Worm (Caenorhabditis elegans): ENCODE measurements around the gene clec-39.

Gene clec-39

DNA sequence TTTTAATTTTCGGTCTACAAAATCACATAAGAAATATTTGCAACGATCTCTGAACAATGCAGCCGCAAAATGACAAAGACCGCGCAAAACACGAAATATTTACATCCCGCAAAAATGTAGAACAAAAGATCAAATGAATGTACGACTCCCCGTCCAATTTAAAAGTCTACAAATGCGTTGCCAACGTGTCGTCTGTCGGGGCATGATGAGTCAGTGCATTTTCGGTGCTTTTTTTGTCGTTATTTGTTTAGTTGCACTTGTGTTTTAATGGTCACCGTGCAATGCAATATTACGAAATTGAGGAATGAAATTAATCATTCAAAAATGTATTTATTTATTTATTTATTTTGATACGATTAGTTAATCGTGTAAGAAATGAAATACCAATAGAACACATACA is 14.5 kb upstream of the clec-39 start:
- TF ChIP-seq madf-3 (GFP tag; IDR thresholded peaks at IDR 0.05) (no peak), cebp-1 (GFP tag; IDR thresholded peaks at IDR 0.05) (peak; percentile 35; the same call in 1 of the 2 replicates), cebp-1 (tag; optimal IDR thresholded peaks at IDR 0.05) (no peak)

DNA sequence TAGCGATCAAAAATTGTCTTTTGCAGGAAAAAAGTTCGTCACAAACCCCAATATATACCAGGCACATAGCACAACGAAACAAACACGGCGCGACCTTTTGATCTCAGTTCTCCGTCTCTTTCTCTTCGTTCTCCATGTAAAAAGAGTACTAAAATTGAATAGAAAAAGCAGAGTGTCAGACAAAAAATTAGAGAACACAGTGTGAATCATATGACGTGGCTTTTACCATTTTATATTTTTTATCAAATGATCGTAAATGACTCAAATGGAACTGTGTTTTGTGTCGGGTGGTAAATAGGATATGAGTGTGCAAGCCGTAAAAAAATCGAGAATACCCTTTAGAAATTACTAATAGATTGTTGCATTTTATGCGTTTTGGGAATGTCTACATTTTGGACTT is 13.1 kb upstream of the clec-39 start:
- TF ChIP-seq ceh-40 (GFP tag; IDR thresholded peaks at IDR 0.05) (no peak), B0336.3 (GFP tag; IDR thresholded peaks at IDR 0.05) (no peak), snpc-1.3 (tag; optimal IDR thresholded peaks at IDR 0.05; ENCODE audit: insufficient read depth) (no peak), mcd-1 (GFP tag; IDR thresholded peaks at IDR 0.05) (no peak), unc-62 (GFP tag; optimal IDR thresholded peaks at IDR 0.05) (no peak), nfya-1 (tag; optimal IDR thresholded peaks at IDR 0.05; ENCODE audit: borderline replicate concordance, insufficient read depth) (no peak), attf-5 (GFP tag; optimal IDR thresholded peaks at IDR 0.05) (peak; percentile 35), D2030.7 (GFP tag; IDR thresholded peaks at IDR 0.05) (no peak), nhr-120 (GFP tag; IDR thresholded peaks at IDR 0.05) (no peak), tlf-1 (GFP tag; optimal IDR thresholded peaks at IDR 0.05) (no peak), aptf-2 (GFP tag; conservative IDR thresholded peaks at IDR 0.05) (no peak), ama-1 (optimal IDR thresholded peaks at IDR 0.05) (no peak), ama-1 (GFP tag; optimal IDR thresholded peaks at IDR 0.05) (no peak), snpc-4 (GFP tag; optimal IDR thresholded peaks at IDR 0.05) (no peak), snpc-4 (tag; optimal IDR thresholded peaks at IDR 0.05) (peak in 2 of 4 experiments; percentile 38 to 46), atf-7 (tag; optimal IDR thresholded peaks at IDR 0.05) (peak; percentile 14), madf-8 (GFP tag; conservative IDR thresholded peaks at IDR 0.05) (no peak), nhr-80 (tag; optimal IDR thresholded peaks at IDR 0.05) (peak; percentile 88), let-607 (tag; optimal IDR thresholded peaks at IDR 0.05) (peak in 1 of 2 experiments; percentile 10), bed-1 (GFP tag; IDR thresholded peaks at IDR 0.05) (no peak), nfya-2 (GFP tag; IDR thresholded peaks at IDR 0.05) (no peak), T07F8.4 (tag; optimal IDR thresholded peaks at IDR 0.05) (no peak)

DNA sequence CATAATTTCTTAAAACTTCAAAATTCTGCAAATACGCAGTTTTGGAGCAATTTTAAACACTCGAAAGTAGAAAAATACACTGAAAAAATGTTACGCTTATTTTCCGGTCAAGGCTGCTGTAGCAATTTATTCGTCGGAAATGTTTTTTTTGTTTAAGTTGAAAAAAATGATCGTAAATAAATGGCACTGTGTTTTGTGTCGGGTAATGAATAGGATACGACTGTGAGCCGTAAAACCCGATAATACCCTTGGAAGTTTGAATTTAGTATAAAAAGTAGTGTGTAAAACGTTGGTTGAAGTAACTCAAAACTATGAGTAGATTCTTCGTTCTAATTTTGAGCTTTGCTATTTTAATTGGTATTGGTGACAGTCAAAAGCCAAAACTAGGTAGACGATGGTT is 12.2 kb upstream of the clec-39 start, which contains the start of gene T25E12.14:
T25E12.14 (plus strand) TSS at position 301 of the 400 bp plus-strand sequence.
- TF ChIP-seq B0336.3 (GFP tag; IDR thresholded peaks at IDR 0.05), result no peak
- TF ChIP-seq zim-3 (tag; optimal IDR thresholded peaks at IDR 0.05), result no peak
- TF ChIP-seq F10E7.11 (tag; optimal IDR thresholded peaks at IDR 0.05), result no peak
- TF ChIP-seq attf-3 (GFP tag; conservative IDR thresholded peaks at IDR 0.05), result no peak
- TF ChIP-seq tbx-9 (tag; optimal IDR thresholded peaks at IDR 0.05; ENCODE audit: borderline replicate concordance), result no peak

DNA sequence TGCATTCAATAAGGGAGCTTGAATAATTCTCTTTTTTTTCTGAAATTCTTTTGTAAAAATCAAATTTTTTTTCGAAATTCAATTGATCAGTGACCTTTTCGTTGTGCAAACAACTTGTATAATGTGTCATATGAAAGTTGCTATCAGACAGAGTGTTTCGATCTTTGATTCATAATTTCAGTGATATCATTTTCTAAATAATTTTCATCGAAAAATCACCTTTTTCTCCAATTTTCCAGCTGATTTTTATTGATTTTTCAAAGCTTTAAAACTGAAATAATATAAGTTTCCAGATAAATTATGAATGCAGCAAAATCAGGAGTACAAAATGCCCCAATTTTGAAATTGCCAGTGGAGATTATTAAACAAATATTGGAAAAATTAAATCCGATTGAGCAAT is 10.6 kb upstream of the clec-39 start, which contains the start of gene fbxa-127:
fbxa-127 (plus strand) TSS at position 301 of the 400 bp plus-strand sequence.
- no peak for TF ChIP-seq mes-4 (tag; optimal IDR thresholded peaks at IDR 0.05)
- no peak for TF ChIP-seq nhr-80 (tag; optimal IDR thresholded peaks at IDR 0.05)
- TF ChIP-seq ekl-4 (GFP tag; IDR thresholded peaks at IDR 0.05), result no peak
- no peak for TF ChIP-seq F22D6.2 (tag; optimal IDR thresholded peaks at IDR 0.05)
- no peak for TF ChIP-seq let-607 (tag; optimal IDR thresholded peaks at IDR 0.05)
- TF ChIP-seq nhr-179 (tag; optimal IDR thresholded peaks at IDR 0.05), result no peak
- TF ChIP-seq snpc-4 (GFP tag; optimal IDR thresholded peaks at IDR 0.05), result no peak
- TF ChIP-seq snpc-4 (tag; optimal IDR thresholded peaks at IDR 0.05), result no peak
- TF ChIP-seq zim-3 (tag; optimal IDR thresholded peaks at IDR 0.05), result no peak
- no peak for TF ChIP-seq F39B2.1 (GFP tag; IDR thresholded peaks at IDR 0.05)
- TF ChIP-seq F23B12.7 (tag; optimal IDR thresholded peaks at IDR 0.05; ENCODE audit: insufficient read depth), result no peak
- no peak for TF ChIP-seq Y67H2A.10 (GFP tag; conservative IDR thresholded peaks at IDR 0.05)
- TF ChIP-seq ceh-58 (GFP tag; IDR thresholded peaks at IDR 0.05), result no peak

Measured in whole organism, young adult.